Worm (Caenorhabditis elegans): ENCODE measurements around the gene F11D11.22.

DNA sequence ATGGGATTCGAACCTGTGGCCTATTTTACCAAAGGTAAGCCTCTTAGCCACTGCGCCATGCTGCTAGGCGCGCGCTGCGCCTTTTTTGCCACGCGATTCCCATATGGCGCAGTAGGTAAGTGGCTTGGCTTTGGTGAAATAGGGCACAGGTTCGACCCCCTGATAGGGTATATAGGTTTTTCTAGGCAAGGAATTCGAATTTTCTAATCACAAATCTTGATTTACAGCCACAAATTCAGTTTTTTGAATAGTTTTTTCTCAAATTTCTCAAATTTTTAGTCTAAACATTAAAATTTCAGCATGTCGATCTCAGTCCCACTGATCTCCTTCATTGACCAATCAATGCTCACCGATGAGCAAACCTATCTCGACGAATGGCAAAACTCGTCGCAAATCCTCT, 48.6 kb downstream of the F11D11.22 start, which contains the start of gene C54E10.3:
- TF ChIP-seq pha-4 (tag; optimal IDR thresholded peaks at IDR 0.05) (no peak), tbx-2 (tag; optimal IDR thresholded peaks at IDR 0.05) (no peak), ceh-82 (tag; optimal IDR thresholded peaks at IDR 0.05) (no peak), mdl-1 (tag; optimal IDR thresholded peaks at IDR 0.05) (no peak), lin-15B (tag; optimal IDR thresholded peaks at IDR 0.05) (no peak), R02D3.7 (tag; optimal IDR thresholded peaks at IDR 0.05) (no peak), skn-1 (tag; optimal IDR thresholded peaks at IDR 0.05) (no peak), lin-39 (tag; optimal IDR thresholded peaks at IDR 0.05) (no peak), nhr-28 (tag; optimal IDR thresholded peaks at IDR 0.05) (no peak)
